In genomic region chrII:14928766-14929165, ce11 we compare ENCODE assay signal across 1 worm cellular context.
TF ChIP-seq lines count a peak whose summit lies in the region.

No protein-coding gene starts in this region.

TF ChIP-seq in whole organism, L1 larva, 84 proteins besides CTCF, POLR2A, EP300 and RAD21 (continued from another document):
- TF ChIP-seq lin-13 (GFP tag; optimal IDR thresholded peaks at IDR 0.05; lab: Kevin White, UChicago): peak; percentile 9
- peak; percentile 44 for TF ChIP-seq nhr-90 (tag; optimal IDR thresholded peaks at IDR 0.05; lab: Kevin White, UChicago; ENCODE audit: poor library complexity)
- TF ChIP-seq nhr-19 (GFP tag; conservative IDR thresholded peaks at IDR 0.05; lab: Robert Waterston, UW): no peak
- TF ChIP-seq hpl-2 (GFP tag; optimal IDR thresholded peaks at IDR 0.05; lab: Kevin White, UChicago): no peak
- no peak for TF ChIP-seq tlp-1 (tag; optimal IDR thresholded peaks at IDR 0.05; lab: Kevin White, UChicago)
- TF ChIP-seq elt-3 (tag; optimal IDR thresholded peaks at IDR 0.05; lab: Kevin White, UChicago): peak in 5 of 6 experiments; percentile 15 to 81 (median 33)
- TF ChIP-seq efl-1 (optimal IDR thresholded peaks at IDR 0.05; lab: Kevin White, UChicago): no peak
- TF ChIP-seq efl-1 (GFP tag; optimal IDR thresholded peaks at IDR 0.05 in 1 of 2; lab: Kevin White, UChicago): peak in 1 of 2 experiments; percentile 85
- TF ChIP-seq C04F5.9 (tag; optimal IDR thresholded peaks at IDR 0.05; lab: Kevin White, UChicago): no peak
TF ChIP-seq in whole organism, L1 larva: peak in this region for 13.
